Worm (Caenorhabditis elegans): ENCODE results near the gene fbxa-108.

ce11 chrV:17707022-17707421 is 47.8 kb upstream of the fbxa-108 start, which contains the start of gene srh-31:
- TF ChIP-seq snpc-4 (tag; optimal IDR thresholded peaks at IDR 0.05): no peak
- no peak for TF ChIP-seq ama-1 (optimal IDR thresholded peaks at IDR 0.05)
- no peak for TF ChIP-seq unc-130 (tag; optimal IDR thresholded peaks at IDR 0.05)
- no peak for TF ChIP-seq unc-86 (tag; optimal IDR thresholded peaks at IDR 0.05)
- TF ChIP-seq ztf-4 (tag; optimal IDR thresholded peaks at IDR 0.05): no peak
- TF ChIP-seq ceh-90 (tag; optimal IDR thresholded peaks at IDR 0.05): no peak
- TF ChIP-seq isw-1 (GFP tag; IDR thresholded peaks at IDR 0.05): no peak
- no peak for TF ChIP-seq ztf-11 (tag; optimal IDR thresholded peaks at IDR 0.05)
- TF ChIP-seq unc-62 (GFP tag; optimal IDR thresholded peaks at IDR 0.05): no peak
- no peak for TF ChIP-seq sox-4 (tag; optimal IDR thresholded peaks at IDR 0.05)
- no peak for TF ChIP-seq lin-14 (GFP tag; optimal IDR thresholded peaks at IDR 0.05)
- no peak for TF ChIP-seq nhr-19 (GFP tag; conservative IDR thresholded peaks at IDR 0.05)
